Worm (Caenorhabditis elegans) whole organism, midembryonic: ENCODE results near the gene C33A12.3.

Experiments
- flt-1 ChIP-seq: fragments of 200-800 bp; sonication (Bioruptor generic); IDR thresholded peaks from 2 replicates; pipeline ENCODE4 v1.3.6; 2022; ENCODE audit warnings: missing genetic modification characterization, missing compliant biosample characterization
- med-1 ChIP-seq: sonication (generic microtip); optimal IDR thresholded peaks from 2 replicates; lab custom pipeline; 2017; ENCODE audit warnings: missing genetic modification characterization, mild to moderate bottlenecking, missing compliant biosample characterization, antibody characterized with exemption, missing genetic modification reagents; ENCODE audit not compliant: insufficient read depth
- ref-1 ChIP-seq: fragments of 200-800 bp; sonication (Bioruptor generic); conservative IDR thresholded peaks from 2 replicates; pipeline ENCODE4 v1.3.6; 2022; ENCODE audit warnings: missing genetic modification reagents, missing genetic modification characterization, missing compliant biosample characterization

DNA sequence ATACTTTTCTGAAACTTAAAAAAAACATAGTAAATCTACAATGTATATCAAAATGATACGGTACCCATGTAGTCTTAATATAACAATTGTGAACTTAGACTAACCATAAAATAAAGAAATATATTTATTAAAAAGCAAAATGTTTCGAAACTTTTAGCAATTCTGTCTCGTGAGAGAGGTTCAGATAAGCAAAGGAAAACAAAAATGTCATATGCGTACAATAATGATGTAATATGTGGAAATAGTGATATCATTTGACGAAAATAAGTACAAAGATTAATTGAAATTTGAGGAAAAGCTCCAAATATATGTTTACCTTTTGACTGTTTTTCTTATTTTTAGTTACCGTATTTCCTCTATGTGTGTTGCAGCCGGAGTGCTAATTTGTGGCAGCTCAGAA lies 1.3 kb upstream of the C33A12.3 start:
- TF ChIP-seq flt-1 (GFP tag; lab: Robert Waterston, UW) (no peak), med-1 (no peak), ref-1 (GFP tag; lab: Robert Waterston, UW) (no peak)
